Fruit fly (Drosophila melanogaster): ENCODE results near the gene lmgB.

The lmgB gene

DNA sequence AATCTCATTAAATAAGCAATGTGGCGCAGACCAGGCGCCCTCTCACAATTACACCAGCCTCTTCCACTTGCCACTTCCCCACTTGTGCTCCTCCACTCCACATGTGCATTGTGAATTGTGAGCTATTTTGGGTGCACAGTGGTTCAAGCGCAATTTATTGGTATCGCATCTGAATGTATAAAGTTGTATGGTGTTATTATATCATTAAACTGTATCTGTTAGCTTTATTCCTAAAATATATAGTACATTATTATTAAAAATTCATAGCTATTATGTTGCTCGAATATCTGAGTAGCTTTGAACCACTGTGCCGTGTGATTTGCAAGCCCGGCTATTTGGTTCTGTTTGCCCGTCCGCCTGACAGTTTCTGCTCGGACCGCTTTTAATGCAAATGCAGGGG lies 46.5 kb upstream of the lmgB start (continued):
- TF ChIP-seq Adf1 (GFP tag; IDR thresholded peaks at IDR 0.05): no peak
- TF ChIP-seq nau (GFP tag; optimal IDR thresholded peaks at IDR 0.05): peak; percentile 74
- TF ChIP-seq Hmr (GFP tag; optimal IDR thresholded peaks at IDR 0.05): peak; percentile 43
- peak; percentile 79 for TF ChIP-seq CG1602 (GFP tag; optimal IDR thresholded peaks at IDR 0.05)
- no peak for TF ChIP-seq Dip3 (GFP tag; optimal IDR thresholded peaks at IDR 0.05)
- TF ChIP-seq cg (GFP tag; optimal IDR thresholded peaks at IDR 0.05): no peak
- TF ChIP-seq jing (GFP tag; optimal IDR thresholded peaks at IDR 0.05): peak; percentile 71
- TF ChIP-seq CG30020 (tag; optimal IDR thresholded peaks at IDR 0.05): peak; percentile 30
- TF ChIP-seq Dref (GFP tag; IDR thresholded peaks at IDR 0.05): no peak
- peak; percentile 65; the same call in 1 of the 2 replicates for TF ChIP-seq CG8765 (GFP tag; IDR thresholded peaks at IDR 0.05)
- TF ChIP-seq pfk (GFP tag; optimal IDR thresholded peaks at IDR 0.05): no peak
- peak; percentile 80 for TF ChIP-seq lab (GFP tag; optimal IDR thresholded peaks at IDR 0.05)
- peak; percentile 93 for TF ChIP-seq unpg (GFP tag; optimal IDR thresholded peaks at IDR 0.05)
- no peak for TF ChIP-seq CG8478 (optimal IDR thresholded peaks at IDR 0.05)
- peak; percentile 47 for TF ChIP-seq Deaf1 (tag; optimal IDR thresholded peaks at IDR 0.05)
- TF ChIP-seq jigr1 (GFP tag; IDR thresholded peaks at IDR 0.05): peak; percentile 76; the same call in 2 of the 3 replicates
- TF ChIP-seq cas (GFP tag; IDR thresholded peaks at IDR 0.05): 0 out of 2 replicates have a peak, but pooled peaks have one; percentile 52
- TF ChIP-seq CG6854 (GFP tag; optimal IDR thresholded peaks at IDR 0.05): no peak
- TF ChIP-seq corto (GFP tag; optimal IDR thresholded peaks at IDR 0.05): peak; percentile 33
- TF ChIP-seq CG11093 (GFP tag; IDR thresholded peaks at IDR 0.05): peak; percentile 83
- TF ChIP-seq gfzf (GFP tag; optimal IDR thresholded peaks at IDR 0.05): no peak
- peak; percentile 87 for TF ChIP-seq tin (GFP tag; optimal IDR thresholded peaks at IDR 0.05)
- TF ChIP-seq CG10267 (tag; optimal IDR thresholded peaks at IDR 0.05): peak; percentile 84
- TF ChIP-seq repo (GFP tag; optimal IDR thresholded peaks at IDR 0.05): no peak
- peak; percentile 84 for TF ChIP-seq CG5245 (GFP tag; optimal IDR thresholded peaks at IDR 0.05)
- no peak for TF ChIP-seq Mes4 (GFP tag; optimal IDR thresholded peaks at IDR 0.05)
- TF ChIP-seq CG34376 (GFP tag; optimal IDR thresholded peaks at IDR 0.05): no peak
- TF ChIP-seq CG10209 (GFP tag; optimal IDR thresholded peaks at IDR 0.05): peak; percentile 85
- no peak for TF ChIP-seq kni (GFP tag; optimal IDR thresholded peaks at IDR 0.05)
- no peak for TF ChIP-seq pita (GFP tag; optimal IDR thresholded peaks at IDR 0.05)
- peak; percentile 72 for TF ChIP-seq CG18764 (GFP tag; optimal IDR thresholded peaks at IDR 0.05)
- TF ChIP-seq CG10366 (GFP tag; IDR thresholded peaks at IDR 0.05): peak; percentile 86
- no peak for TF ChIP-seq Poxn (GFP tag; IDR thresholded peaks at IDR 0.05)
- TF ChIP-seq CG2199 (GFP tag; IDR thresholded peaks at IDR 0.05): peak; percentile 86; the same call in 2 of the 3 replicates
- peak; percentile 89 for TF ChIP-seq esg (GFP tag; conservative IDR thresholded peaks at IDR 0.05)
- no peak for TF ChIP-seq Kr (GFP tag; optimal IDR thresholded peaks at IDR 0.05)
- TF ChIP-seq gem (tag; optimal IDR thresholded peaks at IDR 0.05): peak; percentile 93
- no peak for TF ChIP-seq Neu2 (GFP tag; optimal IDR thresholded peaks at IDR 0.05; ENCODE audit: borderline replicate concordance)
- peak; percentile 96 for TF ChIP-seq CG31441 (GFP tag; IDR thresholded peaks at IDR 0.05)
- TF ChIP-seq CG11504 (tag; optimal IDR thresholded peaks at IDR 0.05): peak; percentile 90
- TF ChIP-seq CG3995 (GFP tag; optimal IDR thresholded peaks at IDR 0.05): no peak
- TF ChIP-seq CG31388 (GFP tag; optimal IDR thresholded peaks at IDR 0.05): peak; percentile 27
- peak; percentile 35 for TF ChIP-seq CG4328 (GFP tag; optimal IDR thresholded peaks at IDR 0.05)
- TF ChIP-seq CG7987 (GFP tag; optimal IDR thresholded peaks at IDR 0.05): peak; percentile 32
- TF ChIP-seq BtbVII (GFP tag; optimal IDR thresholded peaks at IDR 0.05): peak; percentile 32
- peak; percentile 43; the same call in 1 of the 3 replicates for TF ChIP-seq z (GFP tag; IDR thresholded peaks at IDR 0.05)
- TF ChIP-seq trem (tag; optimal IDR thresholded peaks at IDR 0.05): peak; percentile 83
- peak; percentile 66 for TF ChIP-seq ac (GFP tag; optimal IDR thresholded peaks at IDR 0.05)
- TF ChIP-seq lbe (GFP tag; optimal IDR thresholded peaks at IDR 0.05): peak; percentile 70
- TF ChIP-seq Optix (GFP tag; IDR thresholded peaks at IDR 0.05): peak; percentile 81; the same call in 2 of the 3 replicates
- peak; percentile 88 for TF ChIP-seq PHDP (tag; optimal IDR thresholded peaks at IDR 0.05)
